Fruit fly (Drosophila melanogaster) whole organism, adult: ENCODE data around the gene bond.

Experiments used
- CG11617 ChIP-seq: fragments of 200-800 bp; sonication (Bioruptor generic); optimal IDR thresholded peaks from 2 replicates; lab custom pipeline; 2017; ENCODE audit warnings: mild to moderate bottlenecking, missing biosample characterization, missing genetic modification reagents, missing genetic modification characterization
- CG12768 ChIP-seq: fragments of 200-800 bp; sonication (Bioruptor generic); optimal IDR thresholded peaks from 2 replicates; lab custom pipeline; 2017; ENCODE audit warnings: missing biosample characterization, missing genetic modification characterization, mild to moderate bottlenecking, moderate library complexity, missing genetic modification reagents
- CG14711 ChIP-seq: fragments of 200-800 bp; sonication (Bioruptor generic); optimal IDR thresholded peaks from 2 replicates; lab custom pipeline; 2018; ENCODE audit warnings: missing biosample characterization, mild to moderate bottlenecking, missing genetic modification characterization, moderate library complexity
- CG1620 ChIP-seq: fragments of 200-800 bp; sonication (Bioruptor generic); optimal IDR thresholded peaks from 2 replicates; lab custom pipeline; 2016; ENCODE audit warnings: missing biosample characterization, missing genetic modification characterization
- CG33017 ChIP-seq: fragments of 200-800 bp; sonication (Bioruptor generic); optimal IDR thresholded peaks from 2 replicates; lab custom pipeline; 2018; ENCODE audit warnings: missing biosample characterization, mild to moderate bottlenecking, missing genetic modification characterization, moderate library complexity
- CG5204 ChIP-seq: fragments of 200-800 bp; sonication (Bioruptor generic); optimal IDR thresholded peaks from 2 replicates; lab custom pipeline; 2016; ENCODE audit warnings: missing biosample characterization, missing genetic modification characterization
- CG7045 ChIP-seq: fragments of 200-800 bp; sonication (Bioruptor generic); optimal IDR thresholded peaks from 2 replicates; lab custom pipeline; 2017; ENCODE audit warnings: missing biosample characterization, mild to moderate bottlenecking, missing genetic modification characterization
- CG7101 ChIP-seq: fragments of 200-800 bp; sonication (Bioruptor generic); optimal IDR thresholded peaks from 2 replicates; lab custom pipeline; 2018; ENCODE audit warnings: missing biosample characterization, mild to moderate bottlenecking, missing genetic modification characterization, moderate library complexity
- Clk ChIP-seq: fragments of 200-800 bp; sonication (Bioruptor generic); optimal IDR thresholded peaks from 2 replicates; lab custom pipeline; 2017; ENCODE audit warnings: missing biosample characterization, missing genetic modification characterization
- Crg-1 ChIP-seq: fragments of 200-800 bp; sonication (Bioruptor generic); optimal IDR thresholded peaks from 2 replicates; lab custom pipeline; 2016; ENCODE audit warnings: missing biosample characterization, missing genetic modification characterization
- Hr96 ChIP-seq: fragments of 200-800 bp; sonication (Bioruptor generic); optimal IDR thresholded peaks from 2 replicates; lab custom pipeline; 2016; ENCODE audit warnings: missing biosample characterization, missing genetic modification characterization
- Mnt ChIP-seq: fragments of 200-800 bp; sonication (Bioruptor generic); optimal IDR thresholded peaks from 2 replicates; lab custom pipeline; 2016; ENCODE audit warnings: missing biosample characterization, mild to moderate bottlenecking, missing genetic modification characterization
- bab1 ChIP-seq: fragments of 200-800 bp; sonication (Bioruptor generic); optimal IDR thresholded peaks from 3 replicates; lab custom pipeline; 2019; ENCODE audit warnings: missing biosample characterization, mild to moderate bottlenecking, missing genetic modification characterization, moderate library complexity
- cic ChIP-seq: fragments of 200-800 bp; sonication (Bioruptor generic); optimal IDR thresholded peaks from 2 replicates; lab custom pipeline; 2017; ENCODE audit warnings: missing biosample characterization, mild to moderate bottlenecking, missing genetic modification characterization, moderate library complexity
- cnc ChIP-seq, 2 experiments: fragments of >200 bp; optimal IDR thresholded peaks; 2 replicates each; lab custom pipeline; 2017
- kay ChIP-seq: fragments of 200-800 bp; sonication (Bioruptor generic); peaks from one replicate; lab custom pipeline; 2016; ENCODE audit warnings: missing biosample characterization, missing genetic modification characterization, borderline replicate concordance
- ovo ChIP-seq: fragments of 200-800 bp; sonication (Bioruptor generic); optimal IDR thresholded peaks from 2 replicates; lab custom pipeline; 2016; ENCODE audit warnings: missing biosample characterization, missing genetic modification characterization
- pad ChIP-seq: fragments of 200-800 bp; sonication (Bioruptor generic); optimal IDR thresholded peaks from 3 replicates; lab custom pipeline; 2017; ENCODE audit warnings: missing biosample characterization, missing genetic modification characterization, mild to moderate bottlenecking, moderate library complexity, missing genetic modification reagents
- tj ChIP-seq: fragments of 200-800 bp; sonication (Bioruptor generic); optimal IDR thresholded peaks from 3 replicates; lab custom pipeline; 2017; ENCODE audit warnings: missing biosample characterization, mild to moderate bottlenecking, missing genetic modification characterization, moderate library complexity
- toe ChIP-seq: fragments of 200-800 bp; sonication (Bioruptor generic); optimal IDR thresholded peaks from 2 replicates; lab custom pipeline; 2016; ENCODE audit warnings: missing biosample characterization, missing genetic modification characterization

bond gene

DNA sequence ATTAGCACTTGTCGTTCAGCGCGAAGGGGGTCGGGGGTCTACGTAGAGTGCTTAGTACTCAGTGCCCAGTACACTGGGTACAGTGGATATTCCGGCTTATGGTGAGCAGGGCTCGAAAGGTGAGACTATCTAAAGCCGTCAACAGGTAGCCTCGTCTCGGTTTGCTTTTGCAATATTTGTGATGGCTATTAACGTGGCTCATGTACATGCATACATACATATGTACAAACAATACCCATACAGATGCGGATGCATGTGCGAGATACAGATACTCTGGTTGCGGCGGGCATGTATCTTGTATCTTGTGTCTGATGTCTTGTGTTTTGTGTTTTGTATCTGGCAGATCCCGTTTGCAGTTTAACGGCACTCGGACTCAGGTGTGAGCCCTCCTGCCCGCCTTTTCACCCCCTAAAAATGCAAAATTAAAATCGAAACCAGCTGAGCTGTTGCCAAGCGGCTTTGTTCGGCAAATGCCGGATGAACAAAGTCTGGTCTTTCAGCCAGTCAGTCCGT, 22.8 kb upstream of the bond start:
- TF ChIP-seq CG5204, result no peak
- no peak for TF ChIP-seq tj
- TF ChIP-seq kay, result no peak
- TF ChIP-seq ovo, result no peak
- no peak for TF ChIP-seq Hr96
- no peak for TF ChIP-seq CG1620 (GFP tag; lab: Kevin White, UChicago)
- TF ChIP-seq Crg-1 (GFP tag; lab: Kevin White, UChicago), result no peak
- no peak for TF ChIP-seq cic
- no peak for TF ChIP-seq Mnt (GFP tag; lab: Kevin White, UChicago)
- TF ChIP-seq bab1 (GFP tag; lab: Kevin White, UChicago), result no peak
- no peak for TF ChIP-seq pad
- TF ChIP-seq CG14711 (tag; lab: Kevin White, UChicago), result no peak
- TF ChIP-seq CG33017, result no peak
- TF ChIP-seq CG7045 (GFP tag; lab: Kevin White, UChicago), result no peak

DNA sequence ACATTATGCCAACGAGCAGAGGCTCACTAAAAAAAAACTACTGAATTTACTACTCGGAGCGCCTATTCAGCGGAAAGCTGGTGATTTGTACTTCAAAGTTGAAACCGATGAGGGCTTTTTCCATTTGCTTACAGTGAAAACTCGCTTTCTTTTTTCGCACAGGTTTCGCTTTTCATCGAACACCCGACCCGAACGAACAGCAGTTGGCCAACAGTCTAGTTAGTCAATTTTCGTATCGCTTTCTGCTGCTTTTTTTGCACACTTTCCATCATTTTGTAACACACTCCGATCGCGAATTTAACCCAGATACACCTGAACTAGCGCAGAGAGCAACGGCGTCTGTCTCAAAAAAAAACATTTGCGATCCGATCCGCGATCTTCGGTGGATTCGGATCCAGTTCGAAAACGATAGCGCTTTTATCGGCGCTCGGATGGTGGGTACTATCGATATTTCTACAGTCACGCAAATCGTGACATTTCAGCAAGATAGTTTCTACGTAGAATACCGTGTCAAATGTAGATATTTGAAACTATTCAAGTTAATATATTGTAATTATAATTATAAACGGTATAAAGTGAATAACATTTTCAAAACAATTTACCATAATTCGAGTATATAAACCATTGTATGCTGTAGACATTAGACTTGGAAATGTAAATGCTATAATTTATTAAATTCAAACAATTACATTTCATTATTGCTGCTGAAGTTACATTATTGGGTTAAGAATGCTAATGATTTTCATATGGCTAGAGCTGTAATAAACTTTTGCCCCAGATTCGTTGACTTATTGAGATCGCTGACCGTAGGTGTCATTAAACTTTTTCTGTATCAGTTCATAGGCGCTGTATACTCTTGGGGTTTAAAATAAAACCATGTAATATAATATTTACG, 22.0 kb upstream of the bond start, which contains the start of gene CG5346:
Gene CG5346, minus strand, starts transcription at position 400 of the 895 bp plus-strand sequence.
- TF ChIP-seq CG1620 (GFP tag; lab: Kevin White, UChicago), result no peak
- TF ChIP-seq tj, result peak; percentile 88
- TF ChIP-seq kay, result peak; percentile 63
- TF ChIP-seq toe (GFP tag; lab: Kevin White, UChicago), result no peak
- TF ChIP-seq bab1 (GFP tag; lab: Kevin White, UChicago), result peak; percentile 33
- no peak for TF ChIP-seq CG5204
- TF ChIP-seq CG7101 (tag; lab: Kevin White, UChicago), result no peak

DNA sequence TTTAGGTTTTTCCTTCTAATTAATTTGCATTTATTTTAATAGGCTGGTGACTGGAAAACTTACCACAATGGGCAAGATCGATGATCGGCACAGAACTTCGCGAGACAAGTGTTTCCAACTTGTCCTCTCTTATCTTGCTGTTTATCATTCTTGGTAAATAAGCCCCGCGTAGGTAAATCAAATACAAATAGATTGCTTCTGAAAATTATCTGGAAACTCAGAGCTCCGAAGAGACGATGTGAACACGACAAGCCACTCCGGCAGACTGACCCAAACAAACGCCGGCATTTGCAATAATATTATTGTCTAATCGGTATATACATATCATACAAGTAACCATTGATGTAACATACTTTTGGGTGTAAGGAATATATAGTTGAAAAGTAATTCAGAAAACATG, 20.2 kb upstream of the bond start, which contains the start of gene CG33099:
Gene CG33099, minus strand, starts transcription at position 268 of the 400 bp plus-strand sequence.
- peak; percentile 42 for TF ChIP-seq tj
- TF ChIP-seq CG33017, result peak; percentile 67
- peak; percentile 28 for TF ChIP-seq Hr96
- TF ChIP-seq pad, result peak; percentile 47
- TF ChIP-seq bab1 (GFP tag; lab: Kevin White, UChicago), result peak; percentile 21
- TF ChIP-seq kay, result peak; percentile 66
- peak; percentile 57 for TF ChIP-seq CG14711 (tag; lab: Kevin White, UChicago)
- TF ChIP-seq CG7101 (tag; lab: Kevin White, UChicago), result peak; percentile 79
- TF ChIP-seq CG11617 (GFP tag; lab: Kevin White, UChicago), result peak; percentile 73
- TF ChIP-seq cnc (optimal IDR thresholded peaks at IDR 0.05; lab: Kevin White, UChicago), result no peak
- peak; percentile 51 for TF ChIP-seq toe (GFP tag; lab: Kevin White, UChicago)
- peak; percentile 48 for TF ChIP-seq Clk
- no peak for TF ChIP-seq ovo
- TF ChIP-seq CG7045 (GFP tag; lab: Kevin White, UChicago), result peak; percentile 76
- TF ChIP-seq CG12768, result peak; percentile 73
- TF ChIP-seq cic, result peak; percentile 85
- peak; percentile 83 for TF ChIP-seq Crg-1 (GFP tag; lab: Kevin White, UChicago)
- TF ChIP-seq CG5204, result peak; percentile 46
- peak; percentile 49 for TF ChIP-seq CG1620 (GFP tag; lab: Kevin White, UChicago)
- peak; percentile 70 for TF ChIP-seq Mnt (GFP tag; lab: Kevin White, UChicago)

DNA sequence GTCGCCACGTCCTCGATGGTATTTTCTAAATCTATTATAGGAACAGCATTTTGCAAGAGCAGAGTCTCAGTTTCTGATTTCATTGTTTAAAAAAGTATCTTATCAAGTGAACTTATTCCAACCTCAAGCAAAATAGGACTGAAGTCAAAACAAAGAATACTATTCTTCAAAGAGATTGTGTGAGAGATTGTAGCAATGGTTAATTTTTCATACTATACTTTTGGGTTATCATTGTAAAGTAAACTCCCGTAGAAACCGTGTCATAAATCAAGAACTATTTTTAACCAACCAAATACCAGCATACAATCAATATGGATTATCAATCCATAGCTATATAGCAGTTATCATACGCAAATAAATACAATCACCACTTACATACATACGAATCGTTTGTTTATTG, 18.7 kb upstream of the bond start, which contains the start of gene CG33093:
Gene CG33093, minus strand, starts transcription at position 122 of the 400 bp plus-strand sequence.
- no peak for TF ChIP-seq CG1620 (GFP tag; lab: Kevin White, UChicago)
- no peak for TF ChIP-seq CG7101 (tag; lab: Kevin White, UChicago)
- TF ChIP-seq CG12768, result no peak
- no peak for TF ChIP-seq cic
- TF ChIP-seq tj, result no peak
- no peak for TF ChIP-seq Crg-1 (GFP tag; lab: Kevin White, UChicago)
- TF ChIP-seq CG5204, result no peak
- TF ChIP-seq CG14711 (tag; lab: Kevin White, UChicago), result no peak
- TF ChIP-seq Clk, result no peak
- no peak for TF ChIP-seq CG33017

DNA sequence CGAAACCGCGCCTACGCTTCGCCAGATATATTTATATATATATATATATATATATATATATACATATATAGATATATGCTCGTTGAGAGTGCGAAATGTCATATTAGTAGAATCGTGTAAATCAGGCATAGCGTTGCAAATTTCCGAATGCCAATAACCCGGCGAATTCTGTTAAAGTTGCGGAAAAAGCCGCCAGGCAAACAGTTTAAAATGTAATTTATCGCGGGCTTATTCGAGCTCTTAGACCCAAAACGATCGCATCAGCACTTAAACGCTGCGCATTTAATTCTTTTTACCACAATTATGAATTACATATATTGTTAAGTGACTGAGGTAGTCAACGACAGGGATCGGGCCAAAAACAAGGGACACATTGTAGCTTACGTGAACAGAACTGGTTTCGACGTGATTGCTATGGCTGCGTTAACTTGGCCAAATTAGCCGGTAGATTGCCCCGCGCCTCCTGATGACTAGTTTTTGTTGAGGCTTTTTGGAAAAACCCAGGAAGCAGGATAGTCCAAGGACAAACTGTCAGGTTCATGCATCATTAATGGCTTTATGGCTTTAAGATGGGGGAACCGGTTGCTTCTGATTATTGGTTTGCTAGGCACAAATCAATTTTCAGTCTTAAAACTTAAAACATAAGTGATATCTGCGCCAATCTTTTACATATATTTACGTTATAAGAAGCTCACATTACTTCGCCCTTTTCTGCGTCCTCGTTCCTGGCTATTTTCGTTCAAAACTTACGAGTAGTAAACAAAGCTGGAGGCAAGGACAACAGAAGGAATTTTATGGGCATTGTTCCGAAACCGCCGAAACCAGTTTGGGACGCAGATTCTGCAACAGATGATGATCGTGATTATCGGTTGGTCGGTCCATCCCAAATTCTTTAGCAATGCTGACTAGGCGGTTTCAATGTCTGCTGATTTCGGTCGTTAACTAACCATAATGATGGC, 16.2 kb upstream of the bond start:
- no peak for TF ChIP-seq Clk
- peak; percentile 97 for TF ChIP-seq tj
- TF ChIP-seq toe (GFP tag; lab: Kevin White, UChicago), result no peak
- TF ChIP-seq CG14711 (tag; lab: Kevin White, UChicago), result no peak
- no peak for TF ChIP-seq CG5204
- TF ChIP-seq CG1620 (GFP tag; lab: Kevin White, UChicago), result no peak
- TF ChIP-seq pad, result no peak

DNA sequence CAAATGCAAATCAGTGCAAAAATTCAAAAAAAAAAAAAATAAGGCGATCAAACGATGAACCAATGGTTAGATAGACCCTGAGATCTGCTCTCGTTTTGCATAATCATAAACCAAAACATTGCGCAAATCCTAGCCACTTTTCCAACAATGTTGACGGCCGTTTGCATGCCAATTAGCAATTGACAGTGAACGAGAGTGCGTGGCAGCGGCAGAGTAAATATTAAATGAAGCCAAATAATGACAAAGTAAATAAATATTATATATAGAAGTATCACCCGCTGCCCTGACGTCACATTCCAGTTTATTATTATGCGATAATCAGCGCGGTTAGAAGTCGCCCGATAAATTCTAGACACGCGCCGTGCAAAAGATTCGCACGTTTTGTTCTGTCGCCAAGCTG, 14.5 kb upstream of the bond start:
- TF ChIP-seq CG7101 (tag; lab: Kevin White, UChicago) (no peak), CG14711 (tag; lab: Kevin White, UChicago) (no peak), CG12768 (no peak), CG5204 (no peak), CG11617 (GFP tag; lab: Kevin White, UChicago) (no peak), ovo (no peak), toe (GFP tag; lab: Kevin White, UChicago) (no peak), cnc (optimal IDR thresholded peaks at IDR 0.05; lab: Kevin White, UChicago) (no peak), Mnt (GFP tag; lab: Kevin White, UChicago) (no peak), Crg-1 (GFP tag; lab: Kevin White, UChicago) (no peak), Clk (no peak), Hr96 (no peak), bab1 (GFP tag; lab: Kevin White, UChicago) (no peak), cic (no peak), tj (no peak), pad (no peak), CG7045 (GFP tag; lab: Kevin White, UChicago) (no peak)
